Worm (Caenorhabditis elegans) whole organism, L2 larva: ENCODE measurements around the gene gly-6.

Experiments used
- C34F6.9 ChIP-seq: fragments of 150-350 bp; optimal IDR thresholded peaks from 2 replicates; lab custom pipeline; 2014; ENCODE audit warnings: missing biosample characterization, missing genetic modification characterization
- F13H6.1 ChIP-seq: sonication (generic microtip); optimal IDR thresholded peaks from 2 replicates; lab custom pipeline; 2016; ENCODE audit warnings: missing genetic modification characterization, missing compliant biosample characterization
- R02D3.7 ChIP-seq: fragments of 150-350 bp; optimal IDR thresholded peaks from 2 replicates; lab custom pipeline; 2014; ENCODE audit warnings: missing biosample characterization, missing genetic modification characterization
- Y55F3AM.14 ChIP-seq: fragments of 200-800 bp; sonication (Bioruptor generic); optimal IDR thresholded peaks from 2 replicates; lab custom pipeline; 2018; ENCODE audit warnings: mild to moderate bottlenecking, missing genetic modification characterization, missing compliant biosample characterization
- alr-1 ChIP-seq: fragments of 150-350 bp; optimal IDR thresholded peaks from 2 replicates; lab custom pipeline; 2014; ENCODE audit warnings: missing biosample characterization, missing genetic modification characterization
- aly-2 ChIP-seq: fragments of 150-350 bp; optimal IDR thresholded peaks from 2 replicates; lab custom pipeline; 2014; ENCODE audit warnings: missing biosample characterization, missing genetic modification characterization
- ama-1 ChIP-seq: fragments of 150-350 bp; optimal IDR thresholded peaks from 2 replicates; lab custom pipeline; 2018; ENCODE audit warnings: inconsistent platforms
- blmp-1 ChIP-seq: sonication (generic microtip); optimal IDR thresholded peaks from 2 replicates; lab custom pipeline; 2017; ENCODE audit warnings: missing genetic modification characterization, mild to moderate bottlenecking, missing compliant biosample characterization, antibody characterized with exemption, moderate library complexity; ENCODE audit not compliant: insufficient read depth
- ceh-16 ChIP-seq: fragments of 150-350 bp; optimal IDR thresholded peaks from 2 replicates; lab custom pipeline; 2014; ENCODE audit warnings: missing biosample characterization, missing genetic modification characterization
- ceh-82 ChIP-seq: fragments of 150-350 bp; optimal IDR thresholded peaks from 2 replicates; lab custom pipeline; 2014; ENCODE audit warnings: missing biosample characterization, missing genetic modification characterization
- crh-2 ChIP-seq: sonication (generic microtip); optimal IDR thresholded peaks from 2 replicates; lab custom pipeline; 2017; ENCODE audit warnings: missing biosample characterization, missing genetic modification characterization
- dmd-4 ChIP-seq: sonication (generic microtip); optimal IDR thresholded peaks from 2 replicates; lab custom pipeline; 2017; ENCODE audit warnings: missing biosample characterization, missing genetic modification characterization
- egl-27 ChIP-seq: sonication (generic microtip); optimal IDR thresholded peaks from 3 replicates; lab custom pipeline; 2017; ENCODE audit warnings: missing biosample characterization, missing genetic modification reagents, missing genetic modification characterization
- elt-1 ChIP-seq: fragments of 150-350 bp; optimal IDR thresholded peaks from 2 replicates; lab custom pipeline; 2014; ENCODE audit warnings: missing biosample characterization, missing genetic modification characterization
- elt-3 ChIP-seq: sonication (generic microtip); optimal IDR thresholded peaks from 2 replicates; lab custom pipeline; 2017; ENCODE audit warnings: missing biosample characterization, missing genetic modification characterization
- fos-1 ChIP-seq: fragments of 150-350 bp; optimal IDR thresholded peaks from 2 replicates; lab custom pipeline; 2014; ENCODE audit warnings: missing biosample characterization, missing genetic modification characterization
- gmeb-1 ChIP-seq: fragments of 150-350 bp; optimal IDR thresholded peaks from 2 replicates; lab custom pipeline; 2014; ENCODE audit warnings: missing biosample characterization, missing genetic modification characterization
- lin-11 ChIP-seq: fragments of 150-350 bp; sonication (generic microtip); optimal IDR thresholded peaks from 2 replicates; lab custom pipeline; 2014; ENCODE audit warnings: missing biosample characterization, missing genetic modification characterization, inconsistent platforms, mixed read lengths
- lsy-2 ChIP-seq, 2 experiments: fragments of 150-350 bp in 1 of 2; sonication (generic microtip) in 1 of 2; optimal IDR thresholded peaks; 2 replicates each; lab custom pipeline; 2014 to 2017; ENCODE audit warnings: missing biosample characterization in 2 of 2, missing genetic modification characterization in 2 of 2
- mab-5 ChIP-seq: fragments of 150-350 bp; optimal IDR thresholded peaks from 2 replicates; lab custom pipeline; 2014; ENCODE audit warnings: missing biosample characterization, missing genetic modification characterization
- mbf-1 ChIP-seq: sonication (generic microtip); optimal IDR thresholded peaks from 2 replicates; lab custom pipeline; 2017; ENCODE audit warnings: missing biosample characterization, missing genetic modification characterization
- mdl-1 ChIP-seq, 2 experiments: fragments of 150-350 bp in 1 of 2; sonication (generic microtip) in 1 of 2; optimal IDR thresholded peaks; 2 replicates each; lab custom pipeline; 2017; ENCODE audit warnings: missing biosample characterization in 2 of 2, missing genetic modification characterization in 2 of 2
- nhr-10 ChIP-seq: sonication (generic microtip); optimal IDR thresholded peaks from 2 replicates; lab custom pipeline; 2017; ENCODE audit warnings: missing biosample characterization, missing genetic modification characterization
- nhr-11 ChIP-seq: fragments of 150-350 bp; optimal IDR thresholded peaks from 2 replicates; lab custom pipeline; 2014; ENCODE audit warnings: missing biosample characterization, missing genetic modification characterization
- nhr-12 ChIP-seq: fragments of 150-350 bp; optimal IDR thresholded peaks from 2 replicates; lab custom pipeline; 2014; ENCODE audit warnings: missing biosample characterization, missing genetic modification characterization
- nhr-129 ChIP-seq: fragments of 150-350 bp; optimal IDR thresholded peaks from 2 replicates; lab custom pipeline; 2014; ENCODE audit warnings: missing biosample characterization, missing genetic modification characterization
- nhr-21 ChIP-seq: fragments of 150-350 bp; optimal IDR thresholded peaks from 2 replicates; lab custom pipeline; 2014; ENCODE audit warnings: missing biosample characterization, missing genetic modification characterization
- nhr-237 ChIP-seq: fragments of 150-350 bp; optimal IDR thresholded peaks from 2 replicates; lab custom pipeline; 2014; ENCODE audit warnings: missing biosample characterization, missing genetic modification characterization
- nhr-25 ChIP-seq: fragments of 150-350 bp; sonication (generic microtip); optimal IDR thresholded peaks from 3 replicates; lab custom pipeline; 2014; ENCODE audit warnings: missing biosample characterization, missing genetic modification characterization
- nhr-6 ChIP-seq: fragments of 150-350 bp; optimal IDR thresholded peaks from 2 replicates; lab custom pipeline; 2014; ENCODE audit warnings: missing biosample characterization, missing genetic modification characterization
- sem-4 ChIP-seq: fragments of 150-350 bp; optimal IDR thresholded peaks from 2 replicates; lab custom pipeline; 2014; ENCODE audit warnings: missing biosample characterization, missing genetic modification reagents, missing genetic modification characterization
- skn-1 ChIP-seq: sonication (generic microtip); optimal IDR thresholded peaks from 2 replicates; lab custom pipeline; 2017; ENCODE audit warnings: missing biosample characterization, missing genetic modification characterization
- sma-9 ChIP-seq, 2 experiments: fragments of 150-350 bp in 1 of 2; sonication (generic microtip) in 1 of 2; optimal IDR thresholded peaks; 2 replicates each; lab custom pipeline; 2014 to 2016; ENCODE audit warnings: missing genetic modification characterization in 2 of 2, mild to moderate bottlenecking in 1 of 2, missing biosample characterization in 1 of 2, missing compliant biosample characterization in 1 of 2, missing genetic modification reagents in 1 of 2, moderate library complexity in 1 of 2
- snpc-4 ChIP-seq: fragments of 150-350 bp; optimal IDR thresholded peaks from 2 replicates; lab custom pipeline; 2014; ENCODE audit warnings: missing biosample characterization, missing genetic modification characterization
- unc-39 ChIP-seq: fragments of 150-350 bp; optimal IDR thresholded peaks from 2 replicates; lab custom pipeline; 2014; ENCODE audit warnings: missing biosample characterization, missing genetic modification characterization
- unc-55 ChIP-seq: fragments of 150-350 bp; sonication (generic microtip); optimal IDR thresholded peaks from 3 replicates; lab custom pipeline; 2014; ENCODE audit warnings: missing biosample characterization, missing genetic modification reagents, missing genetic modification characterization
- unc-62 ChIP-seq: fragments of 150-350 bp; optimal IDR thresholded peaks from 2 replicates; lab custom pipeline; 2014; ENCODE audit warnings: missing biosample characterization, missing genetic modification reagents, missing genetic modification characterization
- zag-1 ChIP-seq: fragments of 150-350 bp; optimal IDR thresholded peaks from 2 replicates; lab custom pipeline; 2014; ENCODE audit warnings: missing biosample characterization, missing genetic modification characterization
- ztf-1 ChIP-seq: fragments of 200-800 bp; sonication (Bioruptor generic); conservative IDR thresholded peaks from 2 replicates; pipeline ENCODE4 v1.3.6; 2022; ENCODE audit warnings: missing genetic modification characterization, missing compliant biosample characterization
- ztf-11 ChIP-seq: sonication (generic microtip); optimal IDR thresholded peaks from 2 replicates; lab custom pipeline; 2017; ENCODE audit warnings: missing biosample characterization, missing genetic modification characterization
- ztf-4 ChIP-seq: fragments of 150-350 bp; optimal IDR thresholded peaks from 2 replicates; lab custom pipeline; 2014; ENCODE audit warnings: missing biosample characterization, missing genetic modification characterization

gly-6 gene

DNA sequence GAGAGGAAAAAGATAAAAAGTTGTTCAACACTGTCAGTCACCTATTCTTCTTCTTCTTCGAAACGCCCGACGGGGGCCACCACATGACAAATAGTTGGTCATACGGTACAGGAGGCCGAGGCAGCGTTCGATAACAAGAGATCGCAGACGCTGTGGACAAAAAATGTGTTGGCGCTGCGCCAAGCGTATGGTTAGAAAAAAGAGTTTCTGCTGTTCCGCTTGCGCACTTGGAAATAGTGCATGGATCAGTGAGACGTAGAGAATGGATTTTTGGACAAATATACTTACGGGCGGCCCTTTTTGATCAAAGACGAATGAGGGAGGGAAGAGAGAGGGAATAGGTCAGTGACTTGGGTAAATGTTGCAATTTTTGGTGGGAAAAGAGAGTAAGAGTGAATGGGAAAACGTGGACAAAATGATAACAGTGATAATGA, 46.3 kb downstream of the gly-6 start (continued):
- TF ChIP-seq elt-1 (tag; lab: Kevin White, UChicago) (no peak), aly-2 (tag; lab: Kevin White, UChicago) (no peak), Y55F3AM.14 (peak; percentile 62), elt-3 (no peak), zag-1 (tag; lab: Kevin White, UChicago) (no peak), nhr-237 (no peak), mab-5 (tag; lab: Kevin White, UChicago) (peak; percentile 13), fos-1 (tag; lab: Kevin White, UChicago) (peak; percentile 79), nhr-11 (no peak), ceh-16 (peak; percentile 90), nhr-10 (tag; lab: Kevin White, UChicago) (no peak), sma-9 (GFP tag; optimal IDR thresholded peaks at IDR 0.05; lab: Kevin White, UChicago) (peak; percentile 93), sma-9 (tag; optimal IDR thresholded peaks at IDR 0.05; lab: Kevin White, UChicago) (no peak), R02D3.7 (no peak), unc-55 (GFP tag; lab: Kevin White, UChicago) (no peak)

DNA sequence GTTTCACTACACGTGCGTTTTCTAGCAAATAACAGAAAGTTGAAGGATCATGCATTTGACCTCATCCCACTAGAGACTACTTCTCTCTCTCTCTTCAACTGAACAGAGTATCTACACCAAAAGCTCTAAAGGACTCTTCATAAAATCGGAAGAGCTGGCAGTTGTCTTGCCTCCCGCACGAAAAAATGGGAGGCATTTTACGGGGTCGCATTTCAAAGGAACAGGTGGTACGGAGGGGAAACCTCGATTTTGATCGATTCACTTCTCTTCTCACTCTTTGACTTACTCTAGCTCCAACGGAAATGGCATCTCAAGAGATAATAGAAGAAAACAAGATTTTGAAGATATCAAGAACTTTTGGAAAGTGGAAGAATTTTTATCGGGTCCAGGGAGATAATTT, 47.9 kb downstream of the gly-6 start:
- TF ChIP-seq unc-55 (GFP tag; lab: Kevin White, UChicago) (no peak), ceh-16 (no peak), nhr-12 (tag; lab: Kevin White, UChicago) (no peak), nhr-11 (no peak), nhr-10 (tag; lab: Kevin White, UChicago) (no peak), zag-1 (tag; lab: Kevin White, UChicago) (no peak), aly-2 (tag; lab: Kevin White, UChicago) (no peak), nhr-25 (tag; lab: Kevin White, UChicago) (no peak), ztf-1 (no peak), sem-4 (tag; lab: Kevin White, UChicago) (no peak), nhr-6 (tag; lab: Kevin White, UChicago) (no peak), crh-2 (tag; lab: Kevin White, UChicago) (no peak), ceh-82 (tag; lab: Kevin White, UChicago) (no peak), ztf-11 (no peak), alr-1 (tag; lab: Kevin White, UChicago) (no peak), dmd-4 (tag; lab: Kevin White, UChicago) (no peak), skn-1 (tag; lab: Kevin White, UChicago) (no peak), nhr-21 (tag; lab: Kevin White, UChicago) (no peak), nhr-129 (tag; lab: Kevin White, UChicago) (peak; percentile 68), mdl-1 (tag; optimal IDR thresholded peaks at IDR 0.05; lab: Kevin White, UChicago) (no peak), egl-27 (tag; lab: Kevin White, UChicago) (peak; percentile 44), lsy-2 (tag; optimal IDR thresholded peaks at IDR 0.05; lab: Kevin White, UChicago) (peak in 1 of 2 experiments; percentile 41), blmp-1 (tag; lab: Kevin White, UChicago) (no peak), snpc-4 (tag; lab: Kevin White, UChicago) (no peak), C34F6.9 (peak; percentile 35), gmeb-1 (tag; lab: Kevin White, UChicago) (no peak), fos-1 (tag; lab: Kevin White, UChicago) (no peak), sma-9 (GFP tag; optimal IDR thresholded peaks at IDR 0.05; lab: Kevin White, UChicago) (peak; percentile 80), sma-9 (tag; optimal IDR thresholded peaks at IDR 0.05; lab: Kevin White, UChicago) (no peak), mbf-1 (tag; lab: Kevin White, UChicago) (no peak), elt-1 (tag; lab: Kevin White, UChicago) (no peak), elt-3 (no peak), lin-11 (no peak), ztf-4 (peak; percentile 21), F13H6.1 (tag; lab: Kevin White, UChicago) (peak; percentile 90), unc-62 (GFP tag; lab: Kevin White, UChicago) (no peak), ama-1 (lab: Kevin White, UChicago) (no peak), unc-39 (no peak)
